Fruit fly (Drosophila melanogaster) ovary, adult (tissue): ENCODE data around the gene dgt4.

Experiments used
- CG17801 ChIP-seq: fragments of 200-800 bp; optimal IDR thresholded peaks from 2 replicates; lab custom pipeline; 2019; ENCODE audit warnings: missing biosample characterization, mild to moderate bottlenecking, missing genetic modification characterization, moderate library complexity; ENCODE audit not compliant: partially characterized antibody

dgt4 gene

dm6 chrX:4150989-4151388, 37.5 kb downstream of the dgt4 start:
- peak; percentile 62 for TF ChIP-seq CG17801 (GFP tag; lab: Kevin White, UChicago)
